Worm (Caenorhabditis elegans): ENCODE measurements around the gene C33H5.16.

The C33H5.16 gene

DNA sequence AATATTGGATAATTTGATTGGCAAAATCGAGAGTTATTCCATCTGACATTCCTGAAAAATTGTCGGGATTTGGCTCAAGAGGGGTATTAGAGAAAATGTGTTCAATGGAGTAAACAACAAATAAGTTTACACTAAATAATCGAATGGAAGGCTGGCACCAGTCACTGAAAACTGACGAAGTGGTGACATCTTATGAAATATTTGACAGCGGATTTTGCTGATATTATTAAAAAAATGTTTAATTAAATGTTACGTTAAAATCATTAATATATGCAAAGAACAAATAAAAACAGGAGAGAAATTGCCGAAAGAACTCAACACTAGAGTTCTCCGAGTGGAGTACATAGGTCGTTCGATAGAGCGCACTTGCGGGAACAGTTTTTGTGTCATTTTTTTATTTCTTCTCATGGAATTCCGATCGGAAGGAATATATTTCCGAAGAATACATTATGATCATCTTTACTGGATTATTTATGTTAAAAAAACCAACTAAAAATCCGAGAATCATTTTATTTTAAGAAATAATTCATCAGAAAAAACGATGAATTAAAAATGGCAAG lies 17.6 kb downstream of the C33H5.16 start, which contains the start of gene tag-322 (continued):
- TF ChIP-seq unc-130 (tag; optimal IDR thresholded peaks at IDR 0.05) = peak; percentile 20
- TF ChIP-seq grh-1 (GFP tag; IDR thresholded peaks at IDR 0.05) = 0 out of 2 replicates have a peak, but pooled peaks have one; percentile 11
- no peak for TF ChIP-seq efl-3 (GFP tag; optimal IDR thresholded peaks at IDR 0.05)
- no peak for TF ChIP-seq jun-1 (tag; optimal IDR thresholded peaks at IDR 0.05)
- peak; percentile 50 for TF ChIP-seq lir-3 (tag; optimal IDR thresholded peaks at IDR 0.05; ENCODE audit: poor library complexity)
- no peak for TF ChIP-seq nhr-12 (tag; optimal IDR thresholded peaks at IDR 0.05)
- peak; percentile 62 for TF ChIP-seq nhr-19 (GFP tag; conservative IDR thresholded peaks at IDR 0.05)
- peak; percentile 68 for TF ChIP-seq skn-1 (tag; optimal IDR thresholded peaks at IDR 0.05)
- TF ChIP-seq mab-9 (GFP tag; IDR thresholded peaks at IDR 0.05) = no peak
- peak; percentile 79 for TF ChIP-seq xbp-1 (tag; optimal IDR thresholded peaks at IDR 0.05)
- TF ChIP-seq sup-37 (GFP tag; optimal IDR thresholded peaks at IDR 0.05) = no peak
- peak; percentile 13 for TF ChIP-seq sox-4 (tag; optimal IDR thresholded peaks at IDR 0.05)
- TF ChIP-seq fkh-4 (tag; optimal IDR thresholded peaks at IDR 0.05; ENCODE audit: borderline replicate concordance) = no peak
- no peak for TF ChIP-seq ceh-63 (GFP tag; optimal IDR thresholded peaks at IDR 0.05)
- TF ChIP-seq efl-1 (optimal IDR thresholded peaks at IDR 0.05) = peak; percentile 72 to 77
- peak; percentile 69 to 96 for TF ChIP-seq efl-1 (GFP tag; optimal IDR thresholded peaks at IDR 0.05 in 1 of 2)

DNA sequence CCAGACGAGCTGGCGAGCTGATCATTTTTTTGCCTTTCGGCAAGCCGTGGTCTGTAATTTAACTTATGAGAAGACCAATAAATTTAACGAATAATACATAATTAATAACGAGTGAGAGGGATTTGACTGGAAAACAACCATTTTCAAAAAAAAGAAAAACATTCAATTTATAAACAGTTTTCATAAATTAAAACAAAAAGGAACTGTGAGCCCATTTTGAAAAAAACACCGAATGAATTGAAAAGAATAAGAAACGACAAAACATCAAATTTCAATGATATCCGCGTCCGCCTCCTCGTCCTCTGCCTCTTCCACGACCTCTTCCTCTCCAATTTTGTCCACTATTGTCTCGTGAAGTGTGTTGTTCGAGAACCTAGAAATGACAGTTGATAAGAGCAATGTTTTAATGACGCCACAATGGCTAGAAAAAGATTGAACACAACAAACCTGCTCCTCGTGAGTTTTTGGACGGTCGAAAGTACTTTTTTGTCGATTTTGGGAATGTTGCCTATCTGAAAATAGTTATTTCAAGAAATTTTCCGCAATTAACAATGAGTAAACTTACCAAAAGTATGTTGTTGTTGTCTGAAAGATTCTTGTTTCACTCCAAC lies 19.2 kb downstream of the C33H5.16 start, which contains the start of gene tag-321:
TSS of gene tag-321 (minus strand) at position 51 of the 611 bp plus-strand sequence.
- TF ChIP-seq nhr-90 (tag; optimal IDR thresholded peaks at IDR 0.05; ENCODE audit: poor library complexity) = no peak
- no peak for TF ChIP-seq elt-2 (tag; optimal IDR thresholded peaks at IDR 0.05)
- no peak for TF ChIP-seq tbx-2 (tag; optimal IDR thresholded peaks at IDR 0.05)
- no peak for TF ChIP-seq lin-15B (tag; optimal IDR thresholded peaks at IDR 0.05)
- TF ChIP-seq xbp-1 (tag; optimal IDR thresholded peaks at IDR 0.05) = no peak
- TF ChIP-seq ztf-4 (tag; optimal IDR thresholded peaks at IDR 0.05) = no peak
- TF ChIP-seq mep-1 (tag; optimal IDR thresholded peaks at IDR 0.05) = no peak
- TF ChIP-seq ets-5 (GFP tag; IDR thresholded peaks at IDR 0.05) = no peak
- no peak for TF ChIP-seq unc-86 (tag; optimal IDR thresholded peaks at IDR 0.05)
- no peak for TF ChIP-seq ceh-8 (GFP tag; optimal IDR thresholded peaks at IDR 0.05)
- TF ChIP-seq blmp-1 (tag; optimal IDR thresholded peaks at IDR 0.05) = no peak
- TF ChIP-seq dsc-1 (tag; optimal IDR thresholded peaks at IDR 0.05) = no peak
- no peak for TF ChIP-seq jun-1 (tag; optimal IDR thresholded peaks at IDR 0.05)
- no peak for TF ChIP-seq lir-3 (tag; optimal IDR thresholded peaks at IDR 0.05; ENCODE audit: poor library complexity)

ce11 chrIV:7782292-7782691 lies 20.9 kb downstream of the C33H5.16 start, which contains the start of gene sec-10:
TSS of gene sec-10 (minus strand) at chrIV:7782499.
- TF ChIP-seq hlh-17 (GFP tag; optimal IDR thresholded peaks at IDR 0.05; ENCODE audit: borderline replicate concordance) = no peak
- peak; percentile 3 for TF ChIP-seq lin-13 (GFP tag; optimal IDR thresholded peaks at IDR 0.05)
- no peak for TF ChIP-seq ceh-88 (GFP tag; IDR thresholded peaks at IDR 0.05)
- TF ChIP-seq irx-1 (tag; optimal IDR thresholded peaks at IDR 0.05) = no peak
- peak in 1 of 2 experiments; percentile 12 for TF ChIP-seq lin-35 (GFP tag; optimal IDR thresholded peaks at IDR 0.05)
- no peak for TF ChIP-seq zag-1 (tag; optimal IDR thresholded peaks at IDR 0.05)
- TF ChIP-seq zip-4 (GFP tag; optimal IDR thresholded peaks at IDR 0.05) = no peak
- TF ChIP-seq swsn-7 (tag; optimal IDR thresholded peaks at IDR 0.05) = no peak

ce11 chrIV:7778865-7779264 lies 24.3 kb downstream of the C33H5.16 start, which contains the start of gene rpap-3:
TSS of gene rpap-3 (minus strand) at chrIV:7778965.
- TF ChIP-seq lsy-2 (tag; optimal IDR thresholded peaks at IDR 0.05) (no peak), lin-13 (GFP tag; optimal IDR thresholded peaks at IDR 0.05) (no peak)

Measured in whole organism, L1 larva.